Fruit fly (Drosophila melanogaster) whole organism, wandering third instar larva: Measurements from ENCODE around the gene CG5180.

ENCODE experiments used
- Abd-B ChIP-seq: fragments of >200 bp; optimal IDR thresholded peaks from 2 replicates; lab custom pipeline; 2017; ENCODE audit warnings: missing biosample characterization, missing genetic modification characterization
- CG32264 ChIP-seq: fragments of 200-800 bp; sonication (Bioruptor generic); optimal IDR thresholded peaks from 2 replicates; lab custom pipeline; 2016; ENCODE audit warnings: missing biosample characterization, missing genetic modification characterization
- CG9705 ChIP-seq: fragments of 200-800 bp; sonication (Bioruptor generic); optimal IDR thresholded peaks from 2 replicates; lab custom pipeline; 2018; ENCODE audit warnings: missing biosample characterization, mild to moderate bottlenecking, missing genetic modification characterization
- CrebA ChIP-seq: fragments of 200-800 bp; sonication (Bioruptor generic); optimal IDR thresholded peaks from 2 replicates; lab custom pipeline; 2016; ENCODE audit warnings: missing biosample characterization, mild to moderate bottlenecking, missing genetic modification characterization, borderline replicate concordance
- Dfd ChIP-seq: fragments of >200 bp; optimal IDR thresholded peaks from 2 replicates; lab custom pipeline; 2017; ENCODE audit warnings: missing biosample characterization, missing genetic modification characterization
- Dif ChIP-seq: fragments of 200-275, 200-300 bp; sonication (Bioruptor generic); optimal IDR thresholded peaks from 2 replicates; lab custom pipeline; 2018; ENCODE audit warnings: missing biosample characterization, missing genetic modification characterization; ENCODE audit not compliant: partially characterized antibody
- GATAd ChIP-seq: sonication (Bioruptor generic); optimal IDR thresholded peaks from 2 replicates; lab custom pipeline; 2016; ENCODE audit warnings: missing biosample characterization, missing genetic modification characterization
- HLH106 ChIP-seq: fragments of 200-800 bp; optimal IDR thresholded peaks from 3 replicates; lab custom pipeline; 2019; ENCODE audit warnings: missing biosample characterization, mild to moderate bottlenecking, missing genetic modification characterization, moderate library complexity
- Hnf4 ChIP-seq: fragments of 200-800 bp; sonication (Bioruptor generic); optimal IDR thresholded peaks from 2 replicates; lab custom pipeline; 2016; ENCODE audit warnings: missing biosample characterization, mild to moderate bottlenecking, missing genetic modification characterization
- Hr78 ChIP-seq: fragments of >200 bp; optimal IDR thresholded peaks from 2 replicates; lab custom pipeline; 2017; ENCODE audit warnings: missing biosample characterization, missing genetic modification characterization
- Hr83 ChIP-seq: fragments of 200-300 bp; sonication (Bioruptor generic); optimal IDR thresholded peaks from 2 replicates; lab custom pipeline; 2016; ENCODE audit warnings: missing biosample characterization, mild to moderate bottlenecking, missing genetic modification characterization, moderate library complexity; ENCODE audit not compliant: poor library complexity, severe bottlenecking
- Jra ChIP-seq: sonication (Bioruptor generic); optimal IDR thresholded peaks from 2 replicates; lab custom pipeline; 2016; ENCODE audit warnings: missing biosample characterization, missing genetic modification characterization
- Mio ChIP-seq: sonication (Bioruptor generic); optimal IDR thresholded peaks from 2 replicates; lab custom pipeline; 2016; ENCODE audit warnings: missing biosample characterization, missing genetic modification characterization
- Myc ChIP-seq: fragments of >200 bp; optimal IDR thresholded peaks from 2 replicates; lab custom pipeline; 2017
- N ChIP-seq: fragments of >200 bp; optimal IDR thresholded peaks from 2 replicates; lab custom pipeline; 2018; ENCODE audit warnings: missing biosample characterization, missing external identifiers, missing genetic modification characterization
- OdsH ChIP-seq: fragments of 200-800 bp; sonication (Bioruptor generic); optimal IDR thresholded peaks from 2 replicates; lab custom pipeline; 2016; ENCODE audit warnings: missing biosample characterization, mild to moderate bottlenecking, missing genetic modification characterization
- Rel ChIP-seq, 2 experiments: fragments of 200-800 bp; sonication (Bioruptor generic) in 1 of 2; optimal IDR thresholded peaks; 2 replicates in 1 of 2; 3 replicates in 1 of 2; lab custom pipeline; 2016 to 2019; ENCODE audit warnings: mild to moderate bottlenecking in 2 of 2, missing biosample characterization in 2 of 2, missing genetic modification characterization in 2 of 2, moderate library complexity in 1 of 2
- Sp1 ChIP-seq: fragments of 200-800 bp; sonication (Bioruptor generic); optimal IDR thresholded peaks from 3 replicates; lab custom pipeline; 2019; ENCODE audit warnings: missing biosample characterization, mild to moderate bottlenecking, missing genetic modification characterization, moderate library complexity
- br ChIP-seq: fragments of 200-800 bp; sonication (Bioruptor generic); optimal IDR thresholded peaks from 2 replicates; lab custom pipeline; 2016; ENCODE audit warnings: missing biosample characterization, missing genetic modification characterization
- brk ChIP-seq: fragments of 200-800 bp; sonication (Bioruptor generic); optimal IDR thresholded peaks from 2 replicates; lab custom pipeline; 2016; ENCODE audit warnings: missing biosample characterization, mild to moderate bottlenecking, missing genetic modification characterization
- dl ChIP-seq, 2 experiments: fragments of 175-275, 200-275 bp in 1 of 2; fragments of 200-275 bp in 1 of 2; sonication (Bioruptor generic); optimal IDR thresholded peaks; lab custom pipeline; 2018; ENCODE audit warnings: mild to moderate bottlenecking in 2 of 2, missing biosample characterization in 2 of 2, missing genetic modification characterization in 2 of 2, moderate library complexity in 2 of 2; ENCODE audit not compliant: partially characterized antibody in 2 of 2, insufficient read depth in 1 of 2
- dmrt93B ChIP-seq: fragments of 200-800 bp; sonication (Bioruptor generic); optimal IDR thresholded peaks from 2 replicates; lab custom pipeline; 2018; ENCODE audit warnings: missing biosample characterization, mild to moderate bottlenecking, missing genetic modification characterization
- foxo ChIP-seq, 2 experiments: fragments of 200-800 bp; sonication (Bioruptor generic); optimal IDR thresholded peaks; 2 replicates in 1 of 2; 3 replicates in 1 of 2; lab custom pipeline; 2016 to 2017; ENCODE audit warnings: missing biosample characterization in 2 of 2, missing genetic modification characterization in 2 of 2
- fru ChIP-seq: fragments of 200-800 bp; sonication (Bioruptor generic); optimal IDR thresholded peaks from 3 replicates; lab custom pipeline; 2016; ENCODE audit warnings: missing biosample characterization, mild to moderate bottlenecking, missing genetic modification characterization
- h ChIP-seq: fragments of 200-800 bp; sonication (Bioruptor generic); optimal IDR thresholded peaks from 3 replicates; lab custom pipeline; 2016; ENCODE audit warnings: missing biosample characterization, mild to moderate bottlenecking, missing genetic modification characterization
- jim ChIP-seq: fragments of 175-275, 200-325 bp; sonication (Bioruptor generic); optimal IDR thresholded peaks from 2 replicates; lab custom pipeline; 2016; ENCODE audit warnings: missing biosample characterization, mild to moderate bottlenecking, missing genetic modification characterization
- lola ChIP-seq: fragments of >200 bp; optimal IDR thresholded peaks from 2 replicates; lab custom pipeline; 2017; ENCODE audit warnings: missing biosample characterization, missing genetic modification characterization
- pan ChIP-seq: fragments of >200 bp; optimal IDR thresholded peaks from 2 replicates; lab custom pipeline; 2017
- psq ChIP-seq: fragments of 200-800 bp; sonication (Bioruptor generic); optimal IDR thresholded peaks from 3 replicates; lab custom pipeline; 2017; ENCODE audit warnings: missing biosample characterization, mild to moderate bottlenecking, missing genetic modification characterization, moderate library complexity
- sage ChIP-seq: fragments of 200-800 bp; sonication (Bioruptor generic); optimal IDR thresholded peaks from 2 replicates; lab custom pipeline; 2016; ENCODE audit warnings: missing biosample characterization, mild to moderate bottlenecking, missing genetic modification characterization
- sv ChIP-seq: fragments of 200-800 bp; sonication (Bioruptor generic); optimal IDR thresholded peaks from 3 replicates; lab custom pipeline; 2016; ENCODE audit warnings: missing biosample characterization, missing genetic modification characterization
- tai ChIP-seq: sonication (Bioruptor generic); optimal IDR thresholded peaks from 2 replicates; lab custom pipeline; 2016; ENCODE audit warnings: missing biosample characterization, missing genetic modification characterization
- usp ChIP-seq: fragments of >200 bp; optimal IDR thresholded peaks from 2 replicates; lab custom pipeline; 2017; ENCODE audit warnings: missing biosample characterization, missing genetic modification characterization
- woc ChIP-seq: sonication (Bioruptor generic); optimal IDR thresholded peaks from 2 replicates; lab custom pipeline; 2016; ENCODE audit warnings: missing biosample characterization, mild to moderate bottlenecking, missing genetic modification characterization

Gene CG5180

dm6 chr3R:20557415-20558105, at the start of gene CG5180, which contains the start of gene DPCoAC:
Gene CG5180 (plus strand): TSS chr3R:20557930.
Gene DPCoAC (minus strand): TSS chr3R:20557667.
- peak; percentile 6 for TF ChIP-seq h
- peak; percentile 72 for TF ChIP-seq Jra (GFP tag; lab: Kevin White, UChicago)
- TF ChIP-seq Hnf4 (GFP tag; lab: Kevin White, UChicago) = peak; percentile 76
- no peak for TF ChIP-seq OdsH (GFP tag; lab: Kevin White, UChicago)
- peak; percentile 54 for TF ChIP-seq jim (GFP tag; lab: Kevin White, UChicago)
- TF ChIP-seq foxo (GFP tag; optimal IDR thresholded peaks at IDR 0.05; lab: Kevin White, UChicago) = peak; percentile 34 to 44
- TF ChIP-seq CG9705 (GFP tag; lab: Kevin White, UChicago) = peak; percentile 16
- no peak for TF ChIP-seq CG32264 (GFP tag; lab: Kevin White, UChicago)
- peak; percentile 30 for TF ChIP-seq sv (GFP tag; lab: Kevin White, UChicago)
- peak; percentile 63 for TF ChIP-seq HLH106 (tag; lab: Kevin White, UChicago)
- no peak for TF ChIP-seq usp (GFP tag; lab: Kevin White, UChicago)
- peak; percentile 24 for TF ChIP-seq dmrt93B (GFP tag; lab: Kevin White, UChicago)
- TF ChIP-seq Sp1 (GFP tag; lab: Kevin White, UChicago) = peak; percentile 28
- peak; percentile 71 for TF ChIP-seq woc (GFP tag; lab: Kevin White, UChicago)
- TF ChIP-seq Dif (GFP tag; lab: Kevin White, UChicago) = peak; percentile 53
- TF ChIP-seq psq = peak; percentile 77
- TF ChIP-seq dl (GFP tag; optimal IDR thresholded peaks at IDR 0.05; lab: Kevin White, UChicago; ENCODE audit: insufficient read depth in 1 of 2, partially characterized antibody in 2 of 2) = peak in 1 of 2 experiments; percentile 21
- TF ChIP-seq Rel (GFP tag; optimal IDR thresholded peaks at IDR 0.05; lab: Kevin White, UChicago) = no peak
- peak; percentile 56 for TF ChIP-seq Rel (tag; optimal IDR thresholded peaks at IDR 0.05; lab: Kevin White, UChicago)
- TF ChIP-seq GATAd (GFP tag; lab: Kevin White, UChicago) = no peak
- TF ChIP-seq pan (lab: Kevin White, UChicago) = no peak

- no peak for TF ChIP-seq Jra (GFP tag; lab: Kevin White, UChicago)
- TF ChIP-seq Myc (lab: Kevin White, UChicago) = no peak
- no peak for TF ChIP-seq Hr78
- no peak for TF ChIP-seq br (GFP tag; lab: Kevin White, UChicago)
- TF ChIP-seq Dfd (GFP tag; lab: Kevin White, UChicago) = no peak
- no peak for TF ChIP-seq usp (GFP tag; lab: Kevin White, UChicago)
- TF ChIP-seq Sp1 (GFP tag; lab: Kevin White, UChicago) = no peak
- TF ChIP-seq OdsH (GFP tag; lab: Kevin White, UChicago) = no peak
- no peak for TF ChIP-seq GATAd (GFP tag; lab: Kevin White, UChicago)
- no peak for TF ChIP-seq pan (lab: Kevin White, UChicago)
- TF ChIP-seq Rel (GFP tag; optimal IDR thresholded peaks at IDR 0.05; lab: Kevin White, UChicago) = no peak
- no peak for TF ChIP-seq Rel (tag; optimal IDR thresholded peaks at IDR 0.05; lab: Kevin White, UChicago)
- no peak for TF ChIP-seq dmrt93B (GFP tag; lab: Kevin White, UChicago)
- TF ChIP-seq fru = no peak
- TF ChIP-seq h = no peak
- no peak for TF ChIP-seq jim (GFP tag; lab: Kevin White, UChicago)
- TF ChIP-seq Dif (GFP tag; lab: Kevin White, UChicago) = no peak
- TF ChIP-seq psq = no peak
- no peak for TF ChIP-seq lola
- TF ChIP-seq N = no peak
- no peak for TF ChIP-seq sv (GFP tag; lab: Kevin White, UChicago)
These were observed 48.4 kb upstream of the CG5180 start for dm6 chr3R:20509377-20509776.

- TF ChIP-seq Hr83 (GFP tag; lab: Kevin White, UChicago) = no peak
- no peak for TF ChIP-seq CG32264 (GFP tag; lab: Kevin White, UChicago)
- TF ChIP-seq woc (GFP tag; lab: Kevin White, UChicago) = no peak
- TF ChIP-seq foxo (GFP tag; optimal IDR thresholded peaks at IDR 0.05; lab: Kevin White, UChicago) = no peak
- TF ChIP-seq Hr78 = no peak
- no peak for TF ChIP-seq Rel (GFP tag; optimal IDR thresholded peaks at IDR 0.05; lab: Kevin White, UChicago)
- TF ChIP-seq Rel (tag; optimal IDR thresholded peaks at IDR 0.05; lab: Kevin White, UChicago) = no peak
- no peak for TF ChIP-seq fru
These were observed 45.4 kb upstream of the CG5180 start, which contains the start of gene MFS9 for dm6 chr3R:20512368-20512767. Gene MFS9 (minus strand): TSS chr3R:20512468.

- no peak for TF ChIP-seq brk (GFP tag; lab: Kevin White, UChicago)
- TF ChIP-seq br (GFP tag; lab: Kevin White, UChicago) = no peak
- TF ChIP-seq pan (lab: Kevin White, UChicago) = no peak
- no peak for TF ChIP-seq psq
- no peak for TF ChIP-seq Rel (GFP tag; optimal IDR thresholded peaks at IDR 0.05; lab: Kevin White, UChicago)
- peak; percentile 74 for TF ChIP-seq Rel (tag; optimal IDR thresholded peaks at IDR 0.05; lab: Kevin White, UChicago)
- TF ChIP-seq GATAd (GFP tag; lab: Kevin White, UChicago) = no peak
- TF ChIP-seq Dfd (GFP tag; lab: Kevin White, UChicago) = no peak
- peak; percentile 6 for TF ChIP-seq Dif (GFP tag; lab: Kevin White, UChicago)
- TF ChIP-seq CG32264 (GFP tag; lab: Kevin White, UChicago) = no peak
- no peak for TF ChIP-seq jim (GFP tag; lab: Kevin White, UChicago)
- no peak for TF ChIP-seq Hnf4 (GFP tag; lab: Kevin White, UChicago)
- no peak for TF ChIP-seq woc (GFP tag; lab: Kevin White, UChicago)
- TF ChIP-seq Jra (GFP tag; lab: Kevin White, UChicago) = no peak
- TF ChIP-seq Abd-B (GFP tag; lab: Kevin White, UChicago) = no peak
- no peak for TF ChIP-seq Mio
- TF ChIP-seq sv (GFP tag; lab: Kevin White, UChicago) = no peak
- no peak for TF ChIP-seq HLH106 (tag; lab: Kevin White, UChicago)
- no peak for TF ChIP-seq CG9705 (GFP tag; lab: Kevin White, UChicago)
- TF ChIP-seq h = peak; percentile 78
- no peak for TF ChIP-seq Sp1 (GFP tag; lab: Kevin White, UChicago)
- no peak for TF ChIP-seq Hr83 (GFP tag; lab: Kevin White, UChicago)
- TF ChIP-seq tai (GFP tag; lab: Kevin White, UChicago) = no peak
- no peak for TF ChIP-seq CrebA (GFP tag; lab: Kevin White, UChicago)
- TF ChIP-seq fru = peak; percentile 41
- no peak for TF ChIP-seq foxo (GFP tag; optimal IDR thresholded peaks at IDR 0.05; lab: Kevin White, UChicago)
- TF ChIP-seq dl (GFP tag; optimal IDR thresholded peaks at IDR 0.05; lab: Kevin White, UChicago; ENCODE audit: insufficient read depth in 1 of 2, partially characterized antibody in 2 of 2) = peak in 1 of 2 experiments; percentile 38
- peak; percentile 45 for TF ChIP-seq sage
- TF ChIP-seq lola = no peak
- no peak for TF ChIP-seq N
These were observed 23.2 kb upstream of the CG5180 start, which contains the start of the genes MtnE and MtnD for dm6 chr3R:20534575-20534974. Gene MtnE (minus strand): TSS chr3R:20534704. Gene MtnD (plus strand): TSS chr3R:20534962.
